Fruit fly (Drosophila melanogaster) whole organism, pupa: ENCODE data around the gene ebi.
A peak's percentile ranks its signal among the peaks of the same experiment; 100 is the strongest.

Experiments
- CG10348 ChIP-seq: fragments of 200-800 bp; sonication (Bioruptor generic); IDR thresholded peaks from 2 replicates; pipeline ENCODE4 v1.3.6; 2022; ENCODE audit warnings: missing biosample characterization, missing genetic modification characterization
- CG12605 ChIP-seq: fragments of 200-800 bp; sonication (Bioruptor generic); IDR thresholded peaks from 2 replicates; pipeline ENCODE4 v1.3.6; 2022; ENCODE audit warnings: missing biosample characterization, missing genetic modification characterization
- CG14655 ChIP-seq: fragments of 200-800 bp; sonication (Bioruptor generic); optimal IDR thresholded peaks from 3 replicates; lab custom pipeline; 2017; ENCODE audit warnings: mild to moderate bottlenecking, missing biosample characterization, missing genetic modification reagents, missing genetic modification characterization
- CG8159 ChIP-seq: fragments of 200-800 bp; sonication (Bioruptor generic); optimal IDR thresholded peaks from 3 replicates; lab custom pipeline; 2018; ENCODE audit warnings: missing biosample characterization, mild to moderate bottlenecking, missing genetic modification characterization, moderate library complexity
- Ets98B ChIP-seq: fragments of 200-800 bp; sonication (Bioruptor generic); IDR thresholded peaks from 2 replicates; pipeline ENCODE4 v1.3.6; 2022; ENCODE audit warnings: missing biosample characterization, missing genetic modification characterization
- Pif1A ChIP-seq: fragments of 200-800 bp; sonication (Bioruptor generic); optimal IDR thresholded peaks from 3 replicates; lab custom pipeline; 2016; ENCODE audit warnings: missing biosample characterization, missing genetic modification characterization

DNA sequence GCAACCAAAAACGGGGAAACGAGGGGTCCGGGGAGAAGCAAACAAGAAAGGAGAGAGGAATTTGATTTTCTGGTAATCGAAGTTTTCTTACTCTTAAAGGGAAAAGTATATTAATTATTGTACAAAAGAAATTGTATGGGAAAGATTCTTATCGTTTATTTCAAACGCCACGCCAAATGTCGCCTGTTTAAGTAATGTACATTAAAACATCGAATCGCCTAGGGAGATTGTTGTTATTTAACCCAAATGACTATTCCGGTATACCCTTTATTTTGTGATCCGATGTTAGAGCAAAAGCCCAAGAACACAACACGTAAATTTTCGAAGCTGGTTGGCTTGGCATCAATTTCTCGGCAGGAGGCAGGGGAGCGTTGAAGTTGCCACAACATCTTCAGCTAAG lies 24.5 kb downstream of the ebi start:
- TF ChIP-seq CG10348 (no peak), CG8159 (tag; lab: Kevin White, UChicago) (peak; percentile 87), Pif1A (peak; percentile 82), CG14655 (GFP tag; lab: Kevin White, UChicago) (peak; percentile 92), Ets98B (GFP tag; lab: Robert Waterston, UW) (peak; percentile 82), CG12605 (GFP tag; lab: Robert Waterston, UW) (peak; percentile 57)
